Worm (Caenorhabditis elegans): ENCODE measurements around the gene syx-18.

DNA sequence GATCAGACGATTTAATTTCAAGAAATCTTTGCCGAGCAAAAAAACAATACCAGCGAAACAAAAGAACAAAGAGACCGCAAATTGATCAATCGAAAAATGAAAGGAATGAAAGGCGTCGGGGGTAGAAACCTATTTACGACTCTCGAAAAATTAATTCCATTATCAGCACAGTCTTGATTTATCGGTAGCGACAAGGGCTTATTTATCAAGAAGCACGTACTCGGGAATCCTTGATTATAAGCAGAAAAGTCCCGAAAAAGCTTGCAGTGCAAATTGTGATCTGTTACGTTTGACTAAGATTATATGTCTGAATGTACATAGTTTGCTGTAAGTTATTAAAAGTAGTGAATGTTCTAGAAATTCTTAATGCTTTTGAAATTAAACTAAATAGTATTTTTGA lies 11.3 kb upstream of the syx-18 start:
- TF ChIP-seq dao-5 (tag; optimal IDR thresholded peaks at IDR 0.05) (no peak), him-1 (tag; optimal IDR thresholded peaks at IDR 0.05) (no peak)

Measured in whole organism, L4/young adult.